Worm (Caenorhabditis elegans): ENCODE measurements around the gene F11D11.6.

- TF ChIP-seq unc-39 (tag; optimal IDR thresholded peaks at IDR 0.05) (no peak), mdl-1 (tag; optimal IDR thresholded peaks at IDR 0.05) (no peak), aly-2 (tag; optimal IDR thresholded peaks at IDR 0.05) (no peak), nhr-67 (tag; optimal IDR thresholded peaks at IDR 0.05) (no peak), zag-1 (tag; optimal IDR thresholded peaks at IDR 0.05) (no peak), elt-3 (tag; optimal IDR thresholded peaks at IDR 0.05) (no peak), elt-1 (tag; optimal IDR thresholded peaks at IDR 0.05) (no peak), sea-2 (GFP tag; optimal IDR thresholded peaks at IDR 0.05) (no peak), skn-1 (tag; optimal IDR thresholded peaks at IDR 0.05) (no peak)
Observed at ce11 chrV:18790658-18791057, 37.7 kb upstream of the F11D11.6 start, which contains the start of gene nhr-231.

All from whole organism, L3 larva.